Worm (Caenorhabditis elegans): Measurements from ENCODE around the gene Y54F10BM.3.

ce11 chrIII:2331033-2331625 is 49.3 kb downstream of the Y54F10BM.3 start, which contains the start of the genes Y54F10BM.13 and ppm-1.D:
- no peak for TF ChIP-seq nhr-10 (tag; optimal IDR thresholded peaks at IDR 0.05)
- no peak for TF ChIP-seq R02D3.7 (tag; optimal IDR thresholded peaks at IDR 0.05)

All from whole organism, L2 larva.